Fruit fly (Drosophila melanogaster) whole organism, embryonic: ENCODE measurements around the gene CG32369.

Experiments
- Atf-2 ChIP-seq: fragments of 200-800 bp; sonication (Bioruptor generic); optimal IDR thresholded peaks from 2 replicates; lab custom pipeline; 2016; ENCODE audit warnings: missing biosample characterization, missing genetic modification characterization
- CG10267 ChIP-seq: fragments of 200-800 bp; sonication (Bioruptor generic); optimal IDR thresholded peaks from 2 replicates; lab custom pipeline; 2018; ENCODE audit warnings: missing biosample characterization, mild to moderate bottlenecking, missing genetic modification characterization, moderate library complexity
- CG10543 ChIP-seq: fragments of 200-800 bp; sonication (Bioruptor generic); optimal IDR thresholded peaks from 3 replicates; lab custom pipeline; 2017; ENCODE audit warnings: missing biosample characterization, mild to moderate bottlenecking, missing genetic modification characterization, moderate library complexity
- CG10565 ChIP-seq: fragments of 200-800 bp; sonication (Bioruptor generic); optimal IDR thresholded peaks from 3 replicates; lab custom pipeline; 2016; ENCODE audit warnings: missing biosample characterization, mild to moderate bottlenecking, missing genetic modification characterization
- CG10654 ChIP-seq: fragments of 200-800 bp; sonication (Bioruptor generic); optimal IDR thresholded peaks from 2 replicates; lab custom pipeline; 2016; ENCODE audit warnings: missing biosample characterization, missing genetic modification characterization
- CG13624 ChIP-seq: fragments of 200-800 bp; sonication (Bioruptor generic); optimal IDR thresholded peaks from 2 replicates; lab custom pipeline; 2016; ENCODE audit warnings: missing biosample characterization, missing genetic modification characterization
- CG13775 ChIP-seq: fragments of 200-800 bp; sonication (Bioruptor generic); optimal IDR thresholded peaks from 3 replicates; lab custom pipeline; 2017; ENCODE audit warnings: missing biosample characterization, mild to moderate bottlenecking, missing genetic modification characterization
- CG13894 ChIP-seq: fragments of 200-800 bp; sonication (Bioruptor generic); optimal IDR thresholded peaks from 3 replicates; lab custom pipeline; 2018; ENCODE audit warnings: missing biosample characterization, mild to moderate bottlenecking, missing genetic modification characterization, moderate library complexity
- CG14441 ChIP-seq: fragments of 200-800 bp; sonication (Bioruptor generic); IDR thresholded peaks from 2 replicates; pipeline ENCODE4 v1.3.6; 2022; ENCODE audit warnings: missing biosample characterization, missing genetic modification characterization
- CG1792 ChIP-seq: fragments of 200-800 bp; sonication (Bioruptor generic); optimal IDR thresholded peaks from 2 replicates; lab custom pipeline; 2016; ENCODE audit warnings: missing biosample characterization, missing genetic modification characterization
- CG30020 ChIP-seq: fragments of 200-800 bp; optimal IDR thresholded peaks from 2 replicates; lab custom pipeline; 2019; ENCODE audit warnings: missing biosample characterization, mild to moderate bottlenecking, missing genetic modification characterization, moderate library complexity
- CG31441 ChIP-seq: fragments of 200-800 bp; sonication (Bioruptor generic); IDR thresholded peaks from 2 replicates; pipeline ENCODE4 v1.3.6; 2022; ENCODE audit warnings: missing biosample characterization, missing genetic modification characterization
- CG34376 ChIP-seq: fragments of 200-800 bp; sonication (Bioruptor generic); optimal IDR thresholded peaks from 2 replicates; lab custom pipeline; 2018; ENCODE audit warnings: missing biosample characterization, mild to moderate bottlenecking, missing genetic modification characterization
- CG6791 ChIP-seq: fragments of 200-800 bp; sonication (Bioruptor generic); IDR thresholded peaks from 3 replicates; pipeline ENCODE4 v1.3.6; 2022; ENCODE audit warnings: missing biosample characterization, missing genetic modification characterization; ENCODE audit not compliant: partially characterized antibody
- CG6854 ChIP-seq: fragments of 200-800 bp; sonication (Bioruptor generic); optimal IDR thresholded peaks from 3 replicates; lab custom pipeline; 2017; ENCODE audit warnings: missing biosample characterization, mild to moderate bottlenecking, missing genetic modification characterization
- CG7556 ChIP-seq: fragments of 200-800 bp; sonication (Bioruptor generic); optimal IDR thresholded peaks from 2 replicates; lab custom pipeline; 2017; ENCODE audit warnings: missing biosample characterization, mild to moderate bottlenecking, missing genetic modification characterization
- CG8944 ChIP-seq: fragments of 200-800 bp; sonication (Bioruptor generic); optimal IDR thresholded peaks from 3 replicates; lab custom pipeline; 2016; ENCODE audit warnings: missing biosample characterization, missing genetic modification characterization
- Hr51 ChIP-seq, 2 experiments: fragments of 200-800 bp; sonication (Bioruptor generic); optimal IDR thresholded peaks; 2 replicates in 1 of 2; 3 replicates in 1 of 2; lab custom pipeline; 2016 to 2018; ENCODE audit warnings: missing biosample characterization in 2 of 2, missing genetic modification characterization in 2 of 2, mild to moderate bottlenecking in 1 of 2, moderate library complexity in 1 of 2
- Hsf ChIP-seq: fragments of 200-800 bp; sonication (Bioruptor generic); optimal IDR thresholded peaks from 3 replicates; lab custom pipeline; 2016; ENCODE audit warnings: missing biosample characterization, missing genetic modification characterization
- Lhr ChIP-seq: fragments of 200-800 bp; sonication (Bioruptor generic); optimal IDR thresholded peaks from 3 replicates; lab custom pipeline; 2017; ENCODE audit warnings: mild to moderate bottlenecking, missing biosample characterization, missing genetic modification reagents, missing genetic modification characterization
- Mad ChIP-seq: fragments of 200-800 bp; sonication (Bioruptor generic); optimal IDR thresholded peaks from 2 replicates; lab custom pipeline; 2016; ENCODE audit warnings: missing biosample characterization, missing genetic modification characterization
- Meics ChIP-seq: fragments of 200-800 bp; sonication (Bioruptor generic); optimal IDR thresholded peaks from 2 replicates; lab custom pipeline; 2017; ENCODE audit warnings: missing biosample characterization, mild to moderate bottlenecking, missing genetic modification characterization
- Poxn ChIP-seq: fragments of 200-800 bp; sonication (Bioruptor generic); IDR thresholded peaks from 2 replicates; pipeline ENCODE4 v1.3.6; 2022; ENCODE audit warnings: missing biosample characterization, missing genetic modification characterization
- Ptx1 ChIP-seq: fragments of 200-800 bp; sonication (Bioruptor generic); IDR thresholded peaks from 2 replicates; pipeline ENCODE4 v1.3.6; 2022; ENCODE audit warnings: missing biosample characterization, missing genetic modification characterization
- Rfx ChIP-seq: fragments of 200-800 bp; sonication (Bioruptor generic); IDR thresholded peaks from 2 replicates; pipeline ENCODE4 v1.3.6; 2022; ENCODE audit warnings: missing biosample characterization, missing genetic modification characterization
- Trl ChIP-seq, 3 experiments: fragments of >200 bp in 2 of 3; fragments of 200-800 bp in 1 of 3; sonication (Bioruptor generic) in 1 of 3; optimal IDR thresholded peaks; 2 replicates in 1 of 3; 3 replicates in 2 of 3; lab custom pipeline; 2016 to 2017; ENCODE audit warnings: missing biosample characterization in 1 of 3, missing genetic modification characterization in 1 of 3
- YL-1 ChIP-seq: fragments of 200-800 bp; sonication (Bioruptor generic); optimal IDR thresholded peaks from 3 replicates; lab custom pipeline; 2017; ENCODE audit warnings: missing biosample characterization, mild to moderate bottlenecking, missing genetic modification characterization
- cg ChIP-seq: fragments of 200-800 bp; sonication (Bioruptor generic); optimal IDR thresholded peaks from 3 replicates; lab custom pipeline; 2019; ENCODE audit warnings: missing biosample characterization, mild to moderate bottlenecking, missing genetic modification characterization, moderate library complexity
- croc ChIP-seq: fragments of 200-800 bp; sonication (Bioruptor generic); conservative IDR thresholded peaks from 3 replicates; pipeline ENCODE4 v1.3.6; 2022; ENCODE audit warnings: missing biosample characterization, missing genetic modification characterization
- dan ChIP-seq: fragments of 200-800 bp; sonication (Bioruptor generic); IDR thresholded peaks from 2 replicates; pipeline ENCODE4 v1.3.6; 2022; ENCODE audit warnings: missing biosample characterization, missing genetic modification characterization
- danr ChIP-seq: fragments of 200-800 bp; sonication (Bioruptor generic); IDR thresholded peaks from 2 replicates; pipeline ENCODE4 v1.3.6; 2022; ENCODE audit warnings: missing biosample characterization, missing genetic modification characterization
- disco-r ChIP-seq: fragments of 200-800 bp; sonication (Bioruptor generic); optimal IDR thresholded peaks from 2 replicates; lab custom pipeline; 2016; ENCODE audit warnings: missing biosample characterization, missing genetic modification characterization
- en ChIP-seq: fragments of 200-800 bp; sonication (Bioruptor generic); optimal IDR thresholded peaks from 2 replicates; lab custom pipeline; 2016; ENCODE audit warnings: missing biosample characterization, missing genetic modification characterization
- eve ChIP-seq, 2 experiments: fragments of >200 bp; optimal IDR thresholded peaks; 2 replicates each; lab custom pipeline; 2017; ENCODE audit warnings: missing biosample characterization in 2 of 2, missing genetic modification characterization in 2 of 2
- fd102C ChIP-seq: fragments of 200-800 bp; sonication (Bioruptor generic); optimal IDR thresholded peaks from 2 replicates; lab custom pipeline; 2018; ENCODE audit warnings: missing biosample characterization, mild to moderate bottlenecking, missing genetic modification characterization, moderate library complexity
- gcm ChIP-seq: fragments of 200-800 bp; sonication (Bioruptor generic); optimal IDR thresholded peaks from 2 replicates; lab custom pipeline; 2019; ENCODE audit warnings: missing biosample characterization, mild to moderate bottlenecking, missing genetic modification characterization, moderate library complexity
- gcm2 ChIP-seq: fragments of 200-800 bp; sonication (Bioruptor generic); optimal IDR thresholded peaks from 2 replicates; lab custom pipeline; 2016; ENCODE audit warnings: missing biosample characterization, missing genetic modification characterization
- h ChIP-seq: fragments of >200 bp; optimal IDR thresholded peaks from 2 replicates; lab custom pipeline; 2017
- kni ChIP-seq: fragments of 200-800 bp; sonication (Bioruptor generic); optimal IDR thresholded peaks from 3 replicates; lab custom pipeline; 2017; ENCODE audit warnings: mild to moderate bottlenecking, missing biosample characterization, missing genetic modification reagents, missing genetic modification characterization
- lab ChIP-seq: fragments of 200-800 bp; sonication (Bioruptor generic); optimal IDR thresholded peaks from 3 replicates; lab custom pipeline; 2017; ENCODE audit warnings: missing biosample characterization, missing genetic modification characterization, mild to moderate bottlenecking, moderate library complexity, missing genetic modification reagents
- lilli ChIP-seq: fragments of 200-800 bp; sonication (Bioruptor generic); optimal IDR thresholded peaks from 3 replicates; lab custom pipeline; 2016; ENCODE audit warnings: missing biosample characterization, missing genetic modification characterization
- lmd ChIP-seq: fragments of 200-800 bp; sonication (Bioruptor generic); IDR thresholded peaks from 2 replicates; pipeline ENCODE4 v1.3.6; 2022; ENCODE audit warnings: missing biosample characterization, missing genetic modification characterization
- mirr ChIP-seq: fragments of 200-800 bp; sonication (Bioruptor generic); optimal IDR thresholded peaks from 3 replicates; lab custom pipeline; 2018; ENCODE audit warnings: missing biosample characterization, mild to moderate bottlenecking, missing genetic modification characterization
- otp ChIP-seq: fragments of 200-800 bp; sonication (Bioruptor generic); IDR thresholded peaks from 3 replicates; pipeline ENCODE4, ENCODE4 v1.3.6; 2022; ENCODE audit warnings: missing biosample characterization, missing genetic modification characterization
- pnt ChIP-seq: fragments of 200-800 bp; sonication (Bioruptor generic); optimal IDR thresholded peaks from 3 replicates; lab custom pipeline; 2016; ENCODE audit warnings: missing biosample characterization, missing genetic modification characterization
- scrt ChIP-seq: fragments of 200-800 bp; sonication (Bioruptor generic); optimal IDR thresholded peaks from 2 replicates; lab custom pipeline; 2018; ENCODE audit warnings: missing biosample characterization, mild to moderate bottlenecking, missing genetic modification characterization, moderate library complexity
- sug ChIP-seq: fragments of 200-800 bp; optimal IDR thresholded peaks from 2 replicates; lab custom pipeline; 2019; ENCODE audit warnings: missing biosample characterization, mild to moderate bottlenecking, missing genetic modification characterization, moderate library complexity
- vvl ChIP-seq: fragments of 200-800 bp; sonication (Bioruptor generic); IDR thresholded peaks from 2 replicates; pipeline ENCODE4 v1.3.6; 2022; ENCODE audit warnings: missing biosample characterization, missing genetic modification characterization

Gene CG32369

DNA sequence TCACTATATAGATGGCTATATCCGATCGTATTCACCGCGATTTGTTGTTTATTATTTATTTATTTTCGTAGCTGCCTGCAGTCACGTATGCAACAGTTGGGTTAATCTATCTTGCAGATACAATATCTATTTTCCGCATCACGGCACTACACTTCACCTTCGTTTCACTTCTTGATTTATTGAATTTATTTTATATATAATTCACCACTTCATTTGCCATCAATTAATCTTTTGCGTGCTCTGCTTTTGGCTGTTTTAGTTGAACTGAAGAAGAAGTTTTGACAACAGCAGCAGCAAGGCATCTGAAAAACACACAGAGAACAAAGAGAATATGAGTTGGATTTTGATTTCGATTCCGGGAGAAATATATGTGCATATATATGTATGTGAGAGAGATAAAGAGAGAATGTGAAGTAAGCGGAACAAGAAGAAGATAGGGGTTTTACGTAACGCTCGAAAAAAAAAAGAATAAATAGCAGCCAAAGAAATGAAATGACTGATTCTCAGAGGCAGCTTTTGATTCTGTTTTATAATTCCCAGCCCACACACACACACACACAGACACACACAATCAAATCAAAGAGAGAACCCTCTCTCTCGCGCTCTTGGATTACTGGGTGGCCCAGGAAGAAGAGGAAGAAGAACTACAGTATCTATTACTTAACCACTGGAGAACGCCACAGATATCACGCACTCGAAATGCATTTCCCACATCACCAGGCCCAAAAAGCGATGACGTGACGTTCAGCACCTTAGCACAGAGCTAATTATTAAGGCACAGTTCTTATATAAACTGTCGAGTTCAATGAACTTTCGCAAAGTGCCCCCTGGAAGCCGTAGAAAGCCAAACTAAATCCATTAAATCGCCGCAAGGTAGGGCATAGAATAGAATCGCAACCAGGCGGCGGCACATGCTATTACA, 5.0 kb downstream of the CG32369 start (continued):
- TF ChIP-seq CG31441, result no peak
- peak; percentile 49 for TF ChIP-seq kni (GFP tag; lab: Kevin White, UChicago)
- TF ChIP-seq mirr, result no peak
- 0 out of 2 replicates have a peak, but pooled peaks have one; percentile 16 for TF ChIP-seq vvl (GFP tag; lab: Robert Waterston, UW)
- TF ChIP-seq cg (GFP tag; lab: Kevin White, UChicago), result peak; percentile 80
- TF ChIP-seq dan, result no peak
- TF ChIP-seq CG13624 (GFP tag; lab: Kevin White, UChicago), result no peak
- no peak for TF ChIP-seq gcm2 (GFP tag; lab: Kevin White, UChicago)
- no peak for TF ChIP-seq CG8944 (GFP tag; lab: Kevin White, UChicago)
- TF ChIP-seq disco-r (GFP tag; lab: Kevin White, UChicago), result no peak
- TF ChIP-seq fd102C (GFP tag; lab: Kevin White, UChicago), result no peak
- peak; percentile 11 for TF ChIP-seq YL-1 (GFP tag; lab: Kevin White, UChicago)
- TF ChIP-seq Atf-2 (GFP tag; lab: Kevin White, UChicago), result no peak
- TF ChIP-seq CG10654 (GFP tag; lab: Kevin White, UChicago), result no peak
- TF ChIP-seq eve (GFP tag; optimal IDR thresholded peaks at IDR 0.05; lab: Kevin White, UChicago), result peak in 1 of 2 experiments; percentile 7
- no peak for TF ChIP-seq CG10267 (tag; lab: Kevin White, UChicago)
- no peak for TF ChIP-seq Mad (GFP tag; lab: Kevin White, UChicago)
- no peak for TF ChIP-seq CG6791 (GFP tag; lab: Robert Waterston, UW)

DNA sequence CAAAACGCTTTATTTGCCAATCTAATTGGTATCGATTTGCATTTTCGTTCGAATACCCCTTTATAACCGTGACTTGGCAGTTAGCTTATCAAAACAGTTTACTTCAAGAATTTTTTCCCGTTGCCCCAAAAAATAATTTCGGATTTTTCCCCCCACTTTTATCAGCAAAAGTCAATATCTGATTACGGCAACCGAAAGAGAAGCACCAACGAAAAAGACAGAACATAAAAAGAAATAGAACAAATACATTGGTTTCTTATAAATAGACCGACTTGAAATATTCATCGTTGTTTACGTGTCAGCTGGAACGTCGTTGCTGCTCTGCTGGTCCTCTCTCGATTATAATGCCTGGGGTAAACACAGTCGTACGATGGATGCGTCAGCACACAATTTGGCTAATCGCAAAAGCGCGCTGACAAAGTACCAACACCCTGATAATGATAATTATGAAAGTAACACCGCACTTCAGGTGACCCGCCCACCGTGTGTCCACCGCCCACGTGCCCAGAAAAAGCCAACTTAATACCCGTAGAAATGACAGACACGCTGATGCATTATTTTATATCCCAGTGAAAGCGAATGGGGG, 8.2 kb downstream of the CG32369 start:
- TF ChIP-seq CG1792 (GFP tag; lab: Kevin White, UChicago) (no peak), Meics (GFP tag; lab: Kevin White, UChicago) (no peak), Hsf (no peak), Lhr (GFP tag; lab: Kevin White, UChicago) (no peak), Ptx1 (no peak), CG13775 (GFP tag; lab: Kevin White, UChicago) (no peak), lmd (no peak), Rfx (GFP tag; lab: Robert Waterston, UW) (no peak), gcm (GFP tag; lab: Kevin White, UChicago) (no peak), croc (GFP tag; lab: Robert Waterston, UW) (no peak), CG30020 (tag; lab: Kevin White, UChicago) (no peak), Trl (optimal IDR thresholded peaks at IDR 0.05; lab: Kevin White, UChicago) (no peak), Trl (GFP tag; optimal IDR thresholded peaks at IDR 0.05; lab: Kevin White, UChicago) (no peak), h (lab: Kevin White, UChicago) (no peak), CG7556 (GFP tag; lab: Kevin White, UChicago) (no peak), en (GFP tag; lab: Kevin White, UChicago) (no peak), lab (peak; percentile 43), Poxn (GFP tag; lab: Robert Waterston, UW) (no peak), lilli (GFP tag; lab: Kevin White, UChicago) (no peak), otp (no peak), pnt (GFP tag; lab: Kevin White, UChicago) (no peak), scrt (GFP tag; lab: Kevin White, UChicago) (no peak), CG14441 (no peak), danr (GFP tag; lab: Robert Waterston, UW) (no peak), CG6854 (GFP tag; lab: Kevin White, UChicago) (no peak), CG10565 (no peak), sug (peak; percentile 58), CG10543 (GFP tag; lab: Kevin White, UChicago) (no peak), CG34376 (peak; percentile 61), Hr51 (GFP tag; optimal IDR thresholded peaks at IDR 0.05; lab: Kevin White, UChicago) (no peak), CG13894 (tag; lab: Kevin White, UChicago) (no peak)
